Worm (Caenorhabditis elegans) whole organism, dauer: Measurements from ENCODE around the gene srz-29.
"Not testable (repeated sequence)": the region's sequence is repeated elsewhere in the genome, so short reads cannot be mapped to it uniquely, and the experiment has no call there.

Experiments used
- unc-62 ChIP-seq: sonication (generic microtip); optimal IDR thresholded peaks from 2 replicates; lab custom pipeline; 2017; ENCODE audit warnings: missing biosample characterization, missing genetic modification reagents, missing genetic modification characterization

srz-29 gene

ce11 chrIV:13645823-13646222 is at the start of gene srz-29:
TSS of gene srz-29 (minus strand) at chrIV:13645923.
- no peak for TF ChIP-seq unc-62 (GFP tag; lab: Kevin White, UChicago)

DNA sequence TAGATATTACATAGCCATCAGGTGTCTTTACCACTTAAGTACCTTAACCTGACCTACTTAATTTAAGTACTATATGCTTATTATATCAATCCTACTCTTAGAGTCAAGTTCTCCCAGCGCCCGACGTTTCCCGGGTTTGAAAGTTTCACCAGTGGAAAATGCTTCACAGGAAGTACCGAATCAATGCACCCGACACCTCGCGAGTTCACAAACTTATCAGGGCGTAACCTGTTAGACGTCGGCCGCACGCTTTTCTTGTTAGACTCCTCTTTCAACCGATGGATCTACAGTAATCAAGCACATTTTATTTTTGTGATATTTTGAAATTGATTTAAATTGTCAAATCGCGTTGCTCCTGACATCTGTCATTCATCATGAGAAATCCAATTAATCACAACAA is 49.6 kb upstream of the srz-29 start:
- TF ChIP-seq unc-62 (GFP tag; lab: Kevin White, UChicago): no peak

DNA sequence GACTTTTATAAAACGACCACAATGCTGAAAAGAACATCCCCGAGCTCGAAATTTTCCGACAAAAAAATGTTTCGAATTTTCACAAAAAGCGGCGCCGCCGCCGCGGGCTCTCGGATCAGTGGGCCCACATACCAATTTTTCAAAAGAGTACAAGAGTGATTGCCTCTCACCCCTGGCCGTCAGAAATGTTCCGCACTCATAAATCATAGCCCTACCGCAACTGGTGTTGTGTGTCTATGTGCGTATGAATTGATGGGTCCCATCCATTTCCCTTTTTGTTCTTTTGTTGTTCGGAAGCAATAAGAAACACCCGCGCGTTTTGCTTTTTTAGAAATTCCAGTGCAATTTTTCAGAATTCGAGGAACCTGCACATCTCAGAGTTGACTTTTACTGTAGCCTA is 48.9 kb upstream of the srz-29 start:
- no peak for TF ChIP-seq unc-62 (GFP tag; lab: Kevin White, UChicago)

DNA sequence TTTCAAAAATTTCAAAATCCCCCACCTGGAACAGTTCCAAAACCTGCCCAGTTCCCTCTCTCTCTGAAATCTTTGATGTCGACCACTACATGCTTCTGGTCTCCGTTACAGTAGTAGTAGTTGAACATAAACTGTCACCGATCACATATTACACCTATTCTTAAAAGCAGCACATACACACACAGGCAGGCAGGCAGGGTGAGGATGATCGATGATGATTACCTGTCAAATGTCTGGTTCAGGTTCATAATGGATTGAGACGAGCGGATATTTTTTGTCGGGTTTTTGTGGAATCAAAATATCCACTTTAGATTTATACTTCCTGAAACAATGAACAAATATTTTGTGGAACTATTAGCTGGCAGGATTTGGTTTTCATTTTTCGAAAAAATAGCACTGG is 48.3 kb upstream of the srz-29 start:
- no peak for TF ChIP-seq unc-62 (GFP tag; lab: Kevin White, UChicago)

ce11 chrIV:13692522-13692921 is 46.8 kb upstream of the srz-29 start:
- TF ChIP-seq unc-62 (GFP tag; lab: Kevin White, UChicago): no peak

DNA sequence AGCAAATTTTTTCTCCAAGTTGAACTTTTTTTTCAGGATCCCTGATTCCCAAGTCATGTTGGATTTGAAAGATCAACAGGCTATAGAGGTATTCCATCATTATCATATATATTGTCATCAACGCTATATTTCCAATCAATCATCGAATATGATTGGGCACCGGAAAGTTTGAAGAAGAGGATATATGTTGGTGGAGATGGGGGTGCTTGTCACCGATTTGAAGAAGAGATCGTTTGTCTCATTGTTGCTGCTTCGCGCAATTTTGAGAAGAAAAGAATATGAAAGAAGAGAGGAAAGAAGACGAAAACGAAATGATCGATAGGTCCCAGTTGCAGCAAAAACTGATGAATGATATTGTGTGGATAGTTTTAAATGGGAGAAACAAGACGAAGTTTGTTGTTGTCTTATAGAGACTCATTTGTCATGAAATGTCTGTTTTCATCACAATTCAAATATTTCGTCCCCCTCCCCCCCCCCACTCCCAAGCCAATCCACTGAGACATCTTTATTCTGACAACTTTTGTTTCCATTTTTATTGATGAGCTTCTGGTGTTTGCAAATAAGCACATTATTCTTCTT is 43.7 kb upstream of the srz-29 start, which contains the start of gene T23G4.2:
Gene T23G4.2 (minus strand): TSS at position 255 of the 579 bp plus-strand sequence.
- no peak for TF ChIP-seq unc-62 (GFP tag; lab: Kevin White, UChicago)

- TF ChIP-seq unc-62 (GFP tag; lab: Kevin White, UChicago): no peak
Measured at ce11 chrIV:13687631-13688030, 41.9 kb upstream of the srz-29 start.

DNA sequence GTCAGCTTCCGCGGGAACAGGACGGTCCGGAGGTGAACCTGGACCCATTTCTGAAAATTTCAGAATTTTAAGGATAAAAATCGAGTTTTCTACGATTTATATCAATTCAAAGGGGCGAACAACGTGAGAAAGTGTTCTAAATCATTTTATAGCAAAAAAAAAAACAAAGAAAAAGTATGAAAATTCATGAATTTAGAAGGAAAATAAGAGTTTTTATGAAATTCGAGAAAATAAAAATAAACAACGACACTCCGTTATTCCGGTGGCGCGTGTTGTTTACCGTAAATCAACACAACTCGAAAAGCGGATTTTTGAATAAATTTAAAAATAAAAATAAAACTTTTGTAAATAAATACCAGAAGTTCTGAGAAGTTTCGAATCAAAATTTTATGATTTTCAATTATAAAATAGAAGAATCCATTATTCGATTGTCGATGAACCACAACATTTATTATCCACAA is 41.3 kb upstream of the srz-29 start, which contains the start of gene nyn-1:
Gene nyn-1 (minus strand): TSS at position 51 of the 461 bp plus-strand sequence.
- no peak for TF ChIP-seq unc-62 (GFP tag; lab: Kevin White, UChicago)

ce11 chrIV:13684827-13685226 is 39.1 kb upstream of the srz-29 start:
- TF ChIP-seq unc-62 (GFP tag; lab: Kevin White, UChicago): no peak

DNA sequence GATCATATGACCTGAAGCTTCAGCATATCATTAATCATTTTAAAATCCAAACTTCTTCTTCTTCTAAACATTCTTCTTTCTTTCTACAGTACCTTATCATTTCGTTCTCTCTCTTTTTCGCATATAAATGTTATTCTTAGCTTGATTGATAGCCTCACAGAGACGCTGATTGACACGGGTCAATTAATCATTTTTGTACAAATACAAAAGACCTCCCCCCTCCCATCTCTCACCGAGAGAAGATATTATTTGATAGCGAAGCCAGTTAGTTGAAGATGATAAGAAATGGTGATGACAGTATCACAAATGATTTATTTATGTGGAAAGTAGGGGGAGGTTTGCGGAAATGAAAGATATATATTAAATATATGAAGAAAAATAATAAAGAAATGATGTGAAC is 37.0 kb upstream of the srz-29 start:
- TF ChIP-seq unc-62 (GFP tag; lab: Kevin White, UChicago): no peak

- TF ChIP-seq unc-62 (GFP tag; lab: Kevin White, UChicago): no peak
Measured at ce11 chrIV:13679495-13679894, 33.8 kb upstream of the srz-29 start.

DNA sequence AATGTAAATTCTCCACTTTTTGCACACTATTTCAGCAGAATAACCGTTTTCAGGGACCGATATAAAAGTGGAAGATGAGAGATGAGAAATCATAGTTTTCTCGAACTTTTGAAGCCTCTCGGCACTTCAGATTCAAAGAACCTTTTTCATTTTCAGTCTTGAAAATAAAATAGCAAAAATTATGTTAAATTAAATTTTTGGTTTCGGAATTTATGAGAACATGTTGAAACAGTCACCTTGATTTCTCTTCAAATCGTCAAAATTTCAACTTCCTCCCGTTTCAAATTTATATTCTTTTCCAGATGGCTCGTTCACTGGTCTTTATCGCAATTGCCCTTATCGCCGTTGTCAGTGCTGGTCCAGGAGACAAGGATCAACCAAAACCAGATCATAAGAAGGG is 32.9 kb upstream of the srz-29 start, which contains the start of gene srlf-26:
Gene srlf-26 (plus strand): TSS at position 301 of the 400 bp plus-strand sequence.
- no peak for TF ChIP-seq unc-62 (GFP tag; lab: Kevin White, UChicago)

ce11 chrIV:13673504-13673903 is 27.8 kb upstream of the srz-29 start, which contains the start of gene oac-48:
TSS of gene oac-48 (plus strand) at chrIV:13673804.
- no peak for TF ChIP-seq unc-62 (GFP tag; lab: Kevin White, UChicago)

DNA sequence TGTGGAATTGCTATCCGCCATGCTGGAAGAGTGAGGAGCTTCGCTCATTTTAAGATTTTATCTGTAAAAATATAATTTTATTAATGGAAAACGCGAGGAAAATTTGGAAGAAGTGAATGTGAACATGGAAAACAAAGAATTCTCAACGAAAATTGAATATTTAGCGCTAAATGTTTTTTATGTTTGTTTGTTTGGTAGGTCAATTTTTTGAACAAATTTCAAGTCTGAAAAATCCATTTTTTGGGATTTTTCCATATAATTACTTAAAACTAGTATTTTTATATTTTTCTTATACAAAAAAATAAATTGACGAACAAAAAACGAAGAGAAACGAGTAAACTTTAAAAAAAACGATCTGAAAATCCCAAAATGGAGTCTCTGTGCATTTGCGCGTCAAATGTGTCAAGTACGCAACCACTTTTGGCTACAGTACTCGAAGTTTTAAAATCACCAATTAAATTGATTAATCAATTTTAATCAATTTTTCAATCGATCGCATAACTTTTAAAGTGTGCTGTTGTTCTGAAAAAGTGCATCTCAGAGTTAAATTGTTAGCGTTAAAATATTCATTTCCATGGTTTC is 21.2 kb upstream of the srz-29 start, which contains the start of gene fbxa-215:
Gene fbxa-215 (minus strand): TSS at position 61 of the 582 bp plus-strand sequence.
- TF ChIP-seq unc-62 (GFP tag; lab: Kevin White, UChicago): no peak

DNA sequence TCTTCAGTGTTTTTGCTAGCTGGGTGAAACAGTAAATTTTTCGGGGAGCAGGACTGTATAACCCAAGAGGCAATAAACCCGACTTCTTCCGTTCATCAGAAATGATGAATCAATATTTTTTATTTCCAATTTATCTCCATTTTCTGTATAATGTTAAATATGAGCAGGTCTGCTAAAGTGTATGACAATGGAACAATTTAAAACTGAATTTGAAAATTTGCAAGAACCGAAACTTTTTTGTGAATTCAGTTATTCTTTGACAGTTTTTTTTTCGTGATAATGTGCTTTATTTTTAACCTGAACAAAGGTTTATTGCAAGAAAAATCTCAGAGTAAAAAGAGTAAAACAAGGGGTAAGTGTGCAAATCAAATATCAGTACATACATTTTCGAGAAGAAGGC is 19.4 kb upstream of the srz-29 start:
- TF ChIP-seq unc-62 (GFP tag; lab: Kevin White, UChicago): no peak

DNA sequence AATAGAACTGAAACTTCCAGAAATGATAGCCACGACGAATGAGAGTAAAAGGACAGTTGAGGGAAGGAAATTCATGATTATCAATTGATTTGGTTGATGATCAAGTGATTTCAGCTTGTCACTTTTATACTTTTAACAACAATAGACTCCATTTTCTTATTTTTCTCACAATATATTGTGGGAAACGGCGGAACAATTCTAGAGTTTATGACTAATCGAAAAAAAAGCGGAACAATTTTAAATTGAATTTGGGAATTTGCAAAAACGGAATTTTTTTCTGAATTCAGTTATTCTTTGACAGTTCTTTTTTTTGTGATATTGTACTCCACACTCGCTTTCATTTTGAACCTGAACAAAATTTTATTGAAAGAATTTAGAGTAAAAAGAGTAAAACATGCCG is 18.4 kb upstream of the srz-29 start, which contains the start of gene Y45F10C.4:
Gene Y45F10C.4 (minus strand): TSS at position 101 of the 400 bp plus-strand sequence.
- no peak for TF ChIP-seq unc-62 (GFP tag; lab: Kevin White, UChicago)

DNA sequence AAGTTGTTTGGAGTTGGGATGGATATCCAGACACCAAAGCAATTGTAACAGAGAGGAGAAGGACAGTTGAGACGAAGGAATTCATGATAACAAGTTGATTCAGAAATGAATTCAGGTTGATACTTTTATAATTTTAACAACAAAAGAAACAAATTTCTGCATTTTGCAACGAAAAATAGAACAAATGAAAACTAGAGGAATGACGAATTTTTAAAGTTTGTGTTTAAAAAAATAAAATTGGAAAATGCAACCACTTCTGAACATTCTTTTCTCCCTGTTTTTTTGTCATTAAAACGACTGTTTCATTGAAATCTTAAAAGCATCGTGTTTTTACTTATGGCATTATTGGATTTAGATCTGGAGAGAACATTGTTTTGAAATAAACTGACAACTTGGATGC is 16.8 kb upstream of the srz-29 start, which contains the start of gene Y45F10C.2:
Gene Y45F10C.2 (minus strand): TSS at position 101 of the 400 bp plus-strand sequence.
- TF ChIP-seq unc-62 (GFP tag; lab: Kevin White, UChicago): not testable (repeated sequence)
